Worm (Caenorhabditis elegans) whole organism, late embryonic: ENCODE measurements around the gene mrpl-40.

Source experiments
- ama-1 ChIP-seq: fragments of 150-350 bp; optimal IDR thresholded peaks from 2 replicates; lab custom pipeline; 2014
- ceh-18 ChIP-seq: sonication (generic microtip); optimal IDR thresholded peaks from 2 replicates; lab custom pipeline; 2016; ENCODE audit warnings: missing genetic modification characterization, missing compliant biosample characterization
- ceh-48 ChIP-seq: sonication (generic microtip); optimal IDR thresholded peaks from 2 replicates; lab custom pipeline; 2016; ENCODE audit warnings: missing genetic modification characterization, inconsistent platforms, missing compliant biosample characterization
- fkh-10 ChIP-seq: fragments of 150-350 bp; optimal IDR thresholded peaks from 2 replicates; lab custom pipeline; 2014; ENCODE audit warnings: missing biosample characterization, missing genetic modification reagents, missing genetic modification characterization
- pqm-1 ChIP-seq: sonication (generic microtip); optimal IDR thresholded peaks from 2 replicates; lab custom pipeline; 2016; ENCODE audit warnings: missing genetic modification characterization, missing compliant biosample characterization

DNA sequence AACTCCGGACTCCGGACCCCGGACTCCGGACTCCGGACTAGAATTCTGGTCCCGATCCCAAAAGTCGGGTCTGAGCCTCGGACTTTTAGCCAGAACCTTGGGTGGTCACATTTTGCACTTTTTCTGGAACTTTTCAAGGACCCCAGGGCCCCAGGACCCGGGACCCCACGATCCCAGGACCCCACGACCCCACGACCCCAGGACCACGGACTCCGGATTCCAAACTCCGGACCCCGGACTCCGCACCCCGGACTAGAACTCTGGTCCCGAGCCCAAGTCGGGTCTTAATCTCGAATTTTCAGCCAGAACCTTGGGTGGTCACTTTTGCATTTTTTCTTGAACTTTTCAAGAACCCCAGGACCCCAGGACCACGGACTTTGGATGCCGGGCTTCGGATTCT lies 44.6 kb upstream of the mrpl-40 start:
- TF ChIP-seq ceh-48 (tag; lab: Kevin White, UChicago) (no peak), fkh-10 (GFP tag; lab: Kevin White, UChicago) (no peak), pqm-1 (tag; lab: Kevin White, UChicago) (no peak), ama-1 (lab: Kevin White, UChicago) (no peak), ceh-18 (tag; lab: Kevin White, UChicago) (no peak)
